Fruit fly (Drosophila melanogaster) whole organism, embryonic: ENCODE measurements around the gene FucTA.

Source experiments
- Abd-B ChIP-seq: fragments of 200-800 bp; sonication (Bioruptor generic); optimal IDR thresholded peaks from 2 replicates; lab custom pipeline; 2018; ENCODE audit warnings: missing biosample characterization, mild to moderate bottlenecking, missing genetic modification characterization, moderate library complexity
- Antp ChIP-seq: fragments of 200-800 bp; sonication (Bioruptor generic); optimal IDR thresholded peaks from 3 replicates; lab custom pipeline; 2016; ENCODE audit warnings: missing biosample characterization, missing genetic modification characterization
- CG10209 ChIP-seq: fragments of 200-800 bp; sonication (Bioruptor generic); optimal IDR thresholded peaks from 3 replicates; lab custom pipeline; 2017; ENCODE audit warnings: missing biosample characterization, mild to moderate bottlenecking, missing genetic modification characterization, missing genetic modification reagents
- CG10959 ChIP-seq: fragments of 200-800 bp; sonication (Bioruptor generic); IDR thresholded peaks from 2 replicates; pipeline ENCODE4 v1.3.6; 2022; ENCODE audit warnings: missing biosample characterization, missing genetic modification characterization
- CG11398 ChIP-seq: fragments of 200-800 bp; sonication (Bioruptor generic); optimal IDR thresholded peaks from 2 replicates; lab custom pipeline; 2016; ENCODE audit warnings: missing biosample characterization, missing genetic modification characterization
- CG12155 ChIP-seq: fragments of 200-800 bp; sonication (Bioruptor generic); optimal IDR thresholded peaks from 3 replicates; lab custom pipeline; 2016; ENCODE audit warnings: missing biosample characterization, missing genetic modification characterization
- CG12942 ChIP-seq: fragments of 200-800 bp; sonication (Bioruptor generic); optimal IDR thresholded peaks from 3 replicates; lab custom pipeline; 2016; ENCODE audit warnings: missing biosample characterization, missing genetic modification characterization
- CG15269 ChIP-seq: fragments of 200-800 bp; sonication (Bioruptor generic); optimal IDR thresholded peaks from 2 replicates; lab custom pipeline; 2018; ENCODE audit warnings: missing biosample characterization, mild to moderate bottlenecking, missing genetic modification characterization, moderate library complexity
- CG15479 ChIP-seq: fragments of 200-800 bp; sonication (Bioruptor generic); optimal IDR thresholded peaks from 3 replicates; lab custom pipeline; 2019; ENCODE audit warnings: missing biosample characterization, mild to moderate bottlenecking, missing genetic modification characterization, moderate library complexity
- CG15601 ChIP-seq: fragments of 200-800 bp; sonication (Bioruptor generic); optimal IDR thresholded peaks from 3 replicates; lab custom pipeline; 2019; ENCODE audit warnings: missing biosample characterization, mild to moderate bottlenecking, missing genetic modification characterization, moderate library complexity
- CG3995 ChIP-seq: fragments of 200-800 bp; sonication (Bioruptor generic); optimal IDR thresholded peaks from 3 replicates; lab custom pipeline; 2016; ENCODE audit warnings: missing biosample characterization, missing genetic modification characterization
- CG4424 ChIP-seq: fragments of 200-800 bp; sonication (Bioruptor generic); optimal IDR thresholded peaks from 3 replicates; lab custom pipeline; 2016; ENCODE audit warnings: missing biosample characterization, missing genetic modification characterization
- CG5953 ChIP-seq: fragments of 200-800 bp; sonication (Bioruptor generic); IDR thresholded peaks from 2 replicates; pipeline ENCODE4 v1.3.6; 2022; ENCODE audit warnings: missing biosample characterization, missing genetic modification characterization
- CG6813 ChIP-seq: fragments of 200-800 bp; sonication (Bioruptor generic); optimal IDR thresholded peaks from 2 replicates; lab custom pipeline; 2017; ENCODE audit warnings: missing biosample characterization, missing genetic modification characterization, mild to moderate bottlenecking, moderate library complexity, missing genetic modification reagents
- CG7928 ChIP-seq: fragments of 200-800 bp; sonication (Bioruptor generic); optimal IDR thresholded peaks from 2 replicates; lab custom pipeline; 2017; ENCODE audit warnings: missing biosample characterization, mild to moderate bottlenecking, missing genetic modification characterization
- CG9215 ChIP-seq: fragments of 200-800 bp; sonication (Bioruptor generic); IDR thresholded peaks from 2 replicates; pipeline ENCODE4 v1.3.6; 2022; ENCODE audit warnings: missing biosample characterization, missing genetic modification characterization
- CG9437 ChIP-seq: fragments of 200-800 bp; sonication (Bioruptor generic); optimal IDR thresholded peaks from 2 replicates; lab custom pipeline; 2018; ENCODE audit warnings: missing biosample characterization, mild to moderate bottlenecking, missing genetic modification characterization
- CTCF ChIP-seq: fragments of 200-800 bp; sonication (Bioruptor generic); optimal IDR thresholded peaks from 2 replicates; lab custom pipeline; 2017; ENCODE audit warnings: missing biosample characterization, mild to moderate bottlenecking, missing genetic modification characterization, moderate library complexity
- CoRest ChIP-seq: fragments of 200-800 bp; sonication (Bioruptor generic); optimal IDR thresholded peaks from 3 replicates; lab custom pipeline; 2018; ENCODE audit warnings: missing biosample characterization, mild to moderate bottlenecking, missing genetic modification characterization, moderate library complexity
- D19B ChIP-seq: fragments of 200-800 bp; sonication (Bioruptor generic); optimal IDR thresholded peaks from 2 replicates; lab custom pipeline; 2017; ENCODE audit warnings: missing biosample characterization, mild to moderate bottlenecking, missing genetic modification characterization
- GATAe ChIP-seq: fragments of 200-800 bp; sonication (Bioruptor generic); conservative IDR thresholded peaks from 2 replicates; pipeline ENCODE4 v1.3.6; 2022; ENCODE audit warnings: missing biosample characterization, missing genetic modification characterization
- Hey ChIP-seq: fragments of 200-800 bp; sonication (Bioruptor generic); optimal IDR thresholded peaks from 3 replicates; lab custom pipeline; 2018; ENCODE audit warnings: missing biosample characterization, mild to moderate bottlenecking, missing genetic modification characterization
- Hr51 ChIP-seq, 2 experiments: fragments of 200-800 bp; sonication (Bioruptor generic); optimal IDR thresholded peaks; 2 replicates in 1 of 2; 3 replicates in 1 of 2; lab custom pipeline; 2016 to 2018; ENCODE audit warnings: missing biosample characterization in 2 of 2, missing genetic modification characterization in 2 of 2, mild to moderate bottlenecking in 1 of 2, moderate library complexity in 1 of 2
- Lpt ChIP-seq: fragments of >200 bp; optimal IDR thresholded peaks from 2 replicates; lab custom pipeline; 2018; ENCODE audit warnings: missing biosample characterization, missing genetic modification characterization
- Mad ChIP-seq: fragments of 200-800 bp; sonication (Bioruptor generic); optimal IDR thresholded peaks from 2 replicates; lab custom pipeline; 2016; ENCODE audit warnings: missing biosample characterization, missing genetic modification characterization
- Meics ChIP-seq: fragments of 200-800 bp; sonication (Bioruptor generic); optimal IDR thresholded peaks from 2 replicates; lab custom pipeline; 2017; ENCODE audit warnings: missing biosample characterization, mild to moderate bottlenecking, missing genetic modification characterization
- NK7.1 ChIP-seq: fragments of 200-800 bp; sonication (Bioruptor generic); optimal IDR thresholded peaks from 3 replicates; lab custom pipeline; 2016; ENCODE audit warnings: missing biosample characterization, missing genetic modification characterization
- Pdp1 ChIP-seq, 2 experiments: fragments of 200-800 bp; sonication (Bioruptor generic); optimal IDR thresholded peaks; 3 replicates each; lab custom pipeline; 2016; ENCODE audit warnings: missing biosample characterization in 2 of 2, missing genetic modification characterization in 2 of 2, mild to moderate bottlenecking in 1 of 2, moderate library complexity in 1 of 2
- Poxn ChIP-seq: fragments of 200-800 bp; sonication (Bioruptor generic); IDR thresholded peaks from 2 replicates; pipeline ENCODE4 v1.3.6; 2022; ENCODE audit warnings: missing biosample characterization, missing genetic modification characterization
- Side ChIP-seq: fragments of 200-800 bp; sonication (Bioruptor generic); optimal IDR thresholded peaks from 2 replicates; lab custom pipeline; 2016; ENCODE audit warnings: missing biosample characterization, missing genetic modification characterization
- Sox100B ChIP-seq: fragments of 200-800 bp; sonication (Bioruptor generic); optimal IDR thresholded peaks from 3 replicates; lab custom pipeline; 2018; ENCODE audit warnings: missing biosample characterization, mild to moderate bottlenecking, missing genetic modification characterization
- Sry-δ ChIP-seq: fragments of 200-800 bp; sonication (Bioruptor generic); optimal IDR thresholded peaks from 2 replicates; lab custom pipeline; 2016; ENCODE audit warnings: missing biosample characterization, missing genetic modification characterization
- Ssrp ChIP-seq: fragments of 200-800 bp; sonication (Bioruptor generic); optimal IDR thresholded peaks from 2 replicates; lab custom pipeline; 2018; ENCODE audit warnings: missing biosample characterization, mild to moderate bottlenecking, missing genetic modification characterization, moderate library complexity
- bsh ChIP-seq, 2 experiments: fragments of 200-800 bp; sonication (Bioruptor generic); optimal IDR thresholded peaks; 2 replicates each; lab custom pipeline; 2017 to 2018; ENCODE audit warnings: mild to moderate bottlenecking in 2 of 2, missing biosample characterization in 2 of 2, missing genetic modification characterization in 2 of 2, moderate library complexity in 1 of 2
- chm ChIP-seq: fragments of 200-800 bp; sonication (Bioruptor generic); IDR thresholded peaks from 2 replicates; pipeline ENCODE4 v1.3.6; 2022; ENCODE audit warnings: missing biosample characterization, missing genetic modification characterization
- corto ChIP-seq: fragments of 200-800 bp; sonication (Bioruptor generic); optimal IDR thresholded peaks from 2 replicates; lab custom pipeline; 2016; ENCODE audit warnings: missing biosample characterization, mild to moderate bottlenecking, missing genetic modification characterization, moderate library complexity
- eve ChIP-seq, 2 experiments: fragments of >200 bp; optimal IDR thresholded peaks; 2 replicates each; lab custom pipeline; 2017; ENCODE audit warnings: missing biosample characterization in 2 of 2, missing genetic modification characterization in 2 of 2
- gcm2 ChIP-seq: fragments of 200-800 bp; sonication (Bioruptor generic); optimal IDR thresholded peaks from 2 replicates; lab custom pipeline; 2016; ENCODE audit warnings: missing biosample characterization, missing genetic modification characterization
- hth ChIP-seq: fragments of >200 bp; optimal IDR thresholded peaks from 2 replicates; lab custom pipeline; 2017; ENCODE audit warnings: inconsistent platforms
- kay ChIP-seq: fragments of 200-800 bp; sonication (Bioruptor generic); optimal IDR thresholded peaks from 2 replicates; lab custom pipeline; 2016; ENCODE audit warnings: missing biosample characterization, missing genetic modification characterization
- klu ChIP-seq: fragments of 200-800 bp; sonication (Bioruptor generic); IDR thresholded peaks from 2 replicates; pipeline ENCODE4 v1.3.6; 2022; ENCODE audit warnings: missing biosample characterization, missing genetic modification characterization
- lbe ChIP-seq: fragments of 200-800 bp; sonication (Bioruptor generic); optimal IDR thresholded peaks from 2 replicates; lab custom pipeline; 2016; ENCODE audit warnings: missing biosample characterization, mild to moderate bottlenecking, missing genetic modification characterization
- maf-S ChIP-seq: fragments of 200-800 bp; sonication (Bioruptor generic); optimal IDR thresholded peaks from 2 replicates; lab custom pipeline; 2016; ENCODE audit warnings: missing biosample characterization, missing genetic modification characterization
- mam ChIP-seq: fragments of 200-800 bp; sonication (Bioruptor generic); optimal IDR thresholded peaks from 3 replicates; lab custom pipeline; 2016; ENCODE audit warnings: missing biosample characterization, missing genetic modification characterization
- mirr ChIP-seq: fragments of 200-800 bp; sonication (Bioruptor generic); optimal IDR thresholded peaks from 3 replicates; lab custom pipeline; 2018; ENCODE audit warnings: missing biosample characterization, mild to moderate bottlenecking, missing genetic modification characterization
- mld ChIP-seq: fragments of 200-800 bp; sonication (Bioruptor generic); IDR thresholded peaks from 3 replicates; pipeline ENCODE4 v1.3.6; 2022; ENCODE audit warnings: missing biosample characterization, missing genetic modification characterization; ENCODE audit not compliant: partially characterized antibody
- sens-2 ChIP-seq: fragments of 200-800 bp; sonication (Bioruptor generic); IDR thresholded peaks from 2 replicates; pipeline ENCODE4 v1.3.6; 2022; ENCODE audit warnings: missing biosample characterization, missing genetic modification characterization
- sima ChIP-seq: fragments of 200-800 bp; sonication (Bioruptor generic); optimal IDR thresholded peaks from 2 replicates; lab custom pipeline; 2016; ENCODE audit warnings: missing biosample characterization, missing genetic modification characterization
- slou ChIP-seq: fragments of 200-800 bp; sonication (Bioruptor generic); optimal IDR thresholded peaks from 3 replicates; lab custom pipeline; 2016; ENCODE audit warnings: missing biosample characterization, missing genetic modification characterization
- ssp ChIP-seq: fragments of 200-800 bp; sonication (Bioruptor generic); IDR thresholded peaks from 2 replicates; pipeline ENCODE4 v1.3.6; 2022; ENCODE audit warnings: missing biosample characterization, missing genetic modification characterization
- toy ChIP-seq: fragments of 200-800 bp; sonication (Bioruptor generic); IDR thresholded peaks from 2 replicates; pipeline ENCODE4 v1.3.6; 2022; ENCODE audit warnings: missing biosample characterization, missing genetic modification characterization
- zen2 ChIP-seq: fragments of 200-800 bp; sonication (Bioruptor generic); IDR thresholded peaks from 3 replicates; pipeline ENCODE4 v1.3.6; 2022; ENCODE audit warnings: missing biosample characterization, missing genetic modification characterization; ENCODE audit not compliant: partially characterized antibody
- zfh1 ChIP-seq: fragments of 200-800 bp; sonication (Bioruptor generic); IDR thresholded peaks from 3 replicates; pipeline ENCODE4 v1.3.6; 2022; ENCODE audit warnings: missing biosample characterization, missing genetic modification characterization

The FucTA gene

DNA sequence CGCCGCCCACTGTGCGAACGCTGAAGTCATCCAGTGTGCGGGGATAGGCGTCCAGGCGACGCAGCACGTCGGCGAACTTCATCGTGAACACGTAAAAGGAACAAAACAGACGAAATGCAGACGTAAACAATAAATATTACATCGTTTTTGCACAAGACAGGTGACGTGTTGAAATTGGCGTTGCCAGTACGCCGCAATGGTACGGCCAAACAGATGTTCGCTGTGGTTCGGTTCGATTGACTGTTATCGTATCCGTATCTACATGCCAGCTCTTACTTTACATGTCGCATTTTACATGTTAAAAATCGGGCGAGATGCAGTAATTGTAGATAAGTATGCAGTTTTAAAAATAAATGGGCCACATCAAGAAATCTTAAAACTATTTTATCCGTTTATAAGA is 16.5 kb downstream of the FucTA start, which contains the start of gene CG7011 (continued):
- peak in 1 of 2 experiments; percentile 53 for TF ChIP-seq Pdp1 (GFP tag; optimal IDR thresholded peaks at IDR 0.05; lab: Kevin White, UChicago)
- TF ChIP-seq CTCF: peak; percentile 79
- no peak for TF ChIP-seq D19B (GFP tag; lab: Kevin White, UChicago)
- peak; percentile 8 for TF ChIP-seq mam (GFP tag; lab: Kevin White, UChicago)
- no peak for TF ChIP-seq Meics (GFP tag; lab: Kevin White, UChicago)
- TF ChIP-seq CG15269 (tag; lab: Kevin White, UChicago): no peak
- TF ChIP-seq sens-2 (GFP tag; lab: Robert Waterston, UW): no peak
- no peak for TF ChIP-seq ssp (GFP tag; lab: Robert Waterston, UW)
- TF ChIP-seq eve (GFP tag; optimal IDR thresholded peaks at IDR 0.05; lab: Kevin White, UChicago): no peak
- no peak for TF ChIP-seq bsh (GFP tag; optimal IDR thresholded peaks at IDR 0.05; lab: Kevin White, UChicago)
- TF ChIP-seq zen2: peak; percentile 39; the same call in 1 of the 3 replicates
- peak; percentile 28 for TF ChIP-seq CG12155
- no peak for TF ChIP-seq klu (GFP tag; lab: Robert Waterston, UW)
- peak; percentile 55 for TF ChIP-seq CG15479 (GFP tag; lab: Kevin White, UChicago)
- TF ChIP-seq sima (GFP tag; lab: Kevin White, UChicago): no peak
- TF ChIP-seq CG15601 (tag; lab: Kevin White, UChicago): no peak
- TF ChIP-seq Side: no peak
- no peak for TF ChIP-seq Lpt (GFP tag; lab: Kevin White, UChicago)
- TF ChIP-seq CG11398 (GFP tag; lab: Kevin White, UChicago): no peak
- TF ChIP-seq maf-S (GFP tag; lab: Kevin White, UChicago): no peak
- no peak for TF ChIP-seq Hey (tag; lab: Kevin White, UChicago)
- no peak for TF ChIP-seq chm (GFP tag; lab: Robert Waterston, UW)
- no peak for TF ChIP-seq CG10959
- no peak for TF ChIP-seq mirr (GFP tag; lab: Kevin White, UChicago)
- TF ChIP-seq NK7.1 (GFP tag; lab: Kevin White, UChicago): no peak
- no peak for TF ChIP-seq Antp (GFP tag; lab: Kevin White, UChicago)
- TF ChIP-seq zfh1 (GFP tag; lab: Robert Waterston, UW): no peak
- TF ChIP-seq Poxn (GFP tag; lab: Robert Waterston, UW): no peak
- no peak for TF ChIP-seq CG6813
- TF ChIP-seq CG5953 (GFP tag; lab: Robert Waterston, UW): no peak
- TF ChIP-seq slou (GFP tag; lab: Kevin White, UChicago): no peak
- no peak for TF ChIP-seq CG3995 (GFP tag; lab: Kevin White, UChicago)
- no peak for TF ChIP-seq CG7928 (GFP tag; lab: Kevin White, UChicago)
- TF ChIP-seq Ssrp (tag; lab: Kevin White, UChicago): no peak
- TF ChIP-seq CG12942 (GFP tag; lab: Kevin White, UChicago): no peak
- peak; percentile 43 for TF ChIP-seq Sry-δ (GFP tag; lab: Kevin White, UChicago)
- no peak for TF ChIP-seq CG4424
- no peak for TF ChIP-seq hth (lab: Kevin White, UChicago)
- no peak for TF ChIP-seq GATAe
- no peak for TF ChIP-seq CoRest
- TF ChIP-seq lbe: no peak
- TF ChIP-seq CG10209: no peak
- TF ChIP-seq Sox100B: no peak
- TF ChIP-seq mld (GFP tag; lab: Robert Waterston, UW): no peak
- no peak for TF ChIP-seq CG9215 (GFP tag; lab: Robert Waterston, UW)
- TF ChIP-seq Hr51 (GFP tag; optimal IDR thresholded peaks at IDR 0.05; lab: Kevin White, UChicago): no peak
- no peak for TF ChIP-seq CG9437 (GFP tag; lab: Kevin White, UChicago)
- TF ChIP-seq Abd-B (GFP tag; lab: Kevin White, UChicago): no peak
- TF ChIP-seq gcm2: no peak
- no peak for TF ChIP-seq kay (GFP tag; lab: Kevin White, UChicago)
- no peak for TF ChIP-seq toy (GFP tag; lab: Robert Waterston, UW)
- no peak for TF ChIP-seq Mad (GFP tag; lab: Kevin White, UChicago)
- no peak for TF ChIP-seq corto (GFP tag; lab: Kevin White, UChicago)
